Fruit fly (Drosophila melanogaster): ENCODE data around the gene Mec2.

DNA sequence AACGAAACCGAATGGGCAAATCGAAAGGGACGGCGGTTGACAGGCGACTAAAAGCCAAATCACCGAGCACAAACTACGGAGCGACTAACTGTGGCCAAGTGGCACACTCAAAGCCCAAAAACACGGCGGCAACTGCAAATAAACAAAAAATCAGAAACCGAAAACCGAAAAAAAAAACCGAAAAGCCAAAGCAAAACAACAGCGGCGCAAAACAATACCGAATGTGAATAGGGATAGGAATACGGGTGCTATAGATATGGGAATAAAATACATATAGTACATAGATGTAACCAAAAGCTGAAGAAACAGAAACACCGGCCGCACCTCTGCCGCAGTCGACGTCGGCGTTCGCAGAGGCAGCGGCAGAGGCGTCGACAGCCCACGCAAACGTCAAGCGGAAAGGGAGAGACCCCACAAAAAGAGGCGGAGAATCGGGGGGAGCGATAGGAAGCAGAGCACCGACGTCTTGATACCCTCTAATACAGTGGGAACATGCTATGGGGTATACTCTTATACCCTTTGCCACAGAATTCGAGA, 20.7 kb upstream of the Mec2 start, which contains the start of gene RhoGAP18B:
- TF ChIP-seq Ets96B (tag; optimal IDR thresholded peaks at IDR 0.05) (no peak), CG6163 (GFP tag; IDR thresholded peaks at IDR 0.05) (0 out of 3 replicates have a peak, but pooled peaks have one; percentile 8), CG10669 (GFP tag; optimal IDR thresholded peaks at IDR 0.05) (no peak), CG6792 (GFP tag; optimal IDR thresholded peaks at IDR 0.05) (no peak)
